Fruit fly (Drosophila melanogaster): ENCODE results near the gene LysRS.
A peak's percentile ranks its signal among the peaks of the same experiment; 100 is the strongest.

Gene LysRS

dm6 chrX:9586038-9586437 is 22.6 kb downstream of the LysRS start:
- TF ChIP-seq CG8478 (optimal IDR thresholded peaks at IDR 0.05) = no peak
- TF ChIP-seq CTCF (optimal IDR thresholded peaks at IDR 0.05) = no peak

- TF ChIP-seq CG8478 (optimal IDR thresholded peaks at IDR 0.05) = no peak
- TF ChIP-seq CTCF (optimal IDR thresholded peaks at IDR 0.05) = no peak
Measured at dm6 chrX:9585359-9586002, 23.2 kb downstream of the LysRS start, which contains the start of gene Hex-A. TSS of gene Hex-A (plus strand) at chrX:9585675.

- no peak for TF ChIP-seq CTCF (optimal IDR thresholded peaks at IDR 0.05)
- no peak for TF ChIP-seq CG8478 (optimal IDR thresholded peaks at IDR 0.05)
Measured at dm6 chrX:9584948-9585315, 23.8 kb downstream of the LysRS start.

- no peak for TF ChIP-seq CG8478 (optimal IDR thresholded peaks at IDR 0.05)
- no peak for TF ChIP-seq CTCF (optimal IDR thresholded peaks at IDR 0.05)
Measured at dm6 chrX:9584104-9584947, 24.4 kb downstream of the LysRS start.

dm6 chrX:9583440-9584103 is 25.1 kb downstream of the LysRS start:
- TF ChIP-seq CTCF (optimal IDR thresholded peaks at IDR 0.05) (no peak), CG8478 (optimal IDR thresholded peaks at IDR 0.05) (no peak)

- TF ChIP-seq CTCF (optimal IDR thresholded peaks at IDR 0.05) (no peak), CG8478 (optimal IDR thresholded peaks at IDR 0.05) (no peak)
Measured at dm6 chrX:9582659-9583317, 25.9 kb downstream of the LysRS start.

- no peak for TF ChIP-seq CTCF (optimal IDR thresholded peaks at IDR 0.05)
- TF ChIP-seq CG8478 (optimal IDR thresholded peaks at IDR 0.05) = no peak
Measured at dm6 chrX:9581869-9582268, 26.8 kb downstream of the LysRS start.

dm6 chrX:9580544-9580943 is 28.1 kb downstream of the LysRS start:
- no peak for TF ChIP-seq CTCF (optimal IDR thresholded peaks at IDR 0.05)
- TF ChIP-seq CG8478 (optimal IDR thresholded peaks at IDR 0.05) = no peak

dm6 chrX:9579918-9580521 is 28.7 kb downstream of the LysRS start, which contains the start of gene LPCAT:
TSS of gene LPCAT (minus strand) at chrX:9579987.
- TF ChIP-seq CTCF (optimal IDR thresholded peaks at IDR 0.05) = peak in 1 of 2 experiments; percentile 14
- TF ChIP-seq CG8478 (optimal IDR thresholded peaks at IDR 0.05) = no peak

dm6 chrX:9578696-9579509 is 29.8 kb downstream of the LysRS start:
- TF ChIP-seq CG8478 (optimal IDR thresholded peaks at IDR 0.05) (no peak), CTCF (optimal IDR thresholded peaks at IDR 0.05) (no peak)

dm6 chrX:9578014-9578413 is 30.7 kb downstream of the LysRS start:
- TF ChIP-seq CG8478 (optimal IDR thresholded peaks at IDR 0.05) (no peak), CTCF (optimal IDR thresholded peaks at IDR 0.05) (no peak)

dm6 chrX:9577338-9577644 is 31.4 kb downstream of the LysRS start:
- no peak for TF ChIP-seq CG8478 (optimal IDR thresholded peaks at IDR 0.05)
- TF ChIP-seq CTCF (optimal IDR thresholded peaks at IDR 0.05) = no peak

- no peak for TF ChIP-seq CG8478 (optimal IDR thresholded peaks at IDR 0.05)
- no peak for TF ChIP-seq CTCF (optimal IDR thresholded peaks at IDR 0.05)
Measured at dm6 chrX:9576504-9577337, 32.0 kb downstream of the LysRS start.
